Fruit fly (Drosophila melanogaster): ENCODE data around the gene CG16978.

DNA sequence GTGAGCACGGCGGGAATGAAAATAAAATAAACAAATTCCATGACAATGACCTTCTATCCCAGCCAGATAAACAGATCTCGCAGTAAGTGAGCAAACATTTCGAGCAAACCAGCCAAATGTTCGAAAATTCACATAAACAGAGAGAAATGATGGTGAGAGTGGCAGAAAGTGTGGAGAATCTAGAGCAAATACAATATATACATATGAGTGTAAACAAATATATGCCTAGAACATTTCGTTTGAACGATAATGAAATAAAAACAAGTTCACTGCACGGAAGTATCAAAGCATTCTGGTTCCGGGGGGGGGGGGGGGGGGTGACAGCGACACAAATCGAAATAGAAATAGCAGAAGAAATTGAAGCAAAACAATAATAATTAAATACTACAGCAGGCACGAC, 41.9 kb downstream of the CG16978 start:
- TF ChIP-seq CG8478 (optimal IDR thresholded peaks at IDR 0.05) = no peak
- TF ChIP-seq CTCF (optimal IDR thresholded peaks at IDR 0.05) = no peak
